Fruit fly (Drosophila melanogaster) whole organism, embryonic: ENCODE results near the gene CG18265.

Experiments
- Antp ChIP-seq: fragments of 200-800 bp; sonication (Bioruptor generic); optimal IDR thresholded peaks from 3 replicates; lab custom pipeline; 2016; ENCODE audit warnings: missing biosample characterization, missing genetic modification characterization
- CG10209 ChIP-seq: fragments of 200-800 bp; sonication (Bioruptor generic); optimal IDR thresholded peaks from 3 replicates; lab custom pipeline; 2017; ENCODE audit warnings: missing biosample characterization, mild to moderate bottlenecking, missing genetic modification characterization, missing genetic modification reagents
- CG11504 ChIP-seq: fragments of 200-800 bp; sonication (Bioruptor generic); optimal IDR thresholded peaks from 3 replicates; lab custom pipeline; 2019; ENCODE audit warnings: missing biosample characterization, mild to moderate bottlenecking, missing genetic modification characterization, moderate library complexity
- CG11723 ChIP-seq: fragments of 200-800 bp; sonication (Bioruptor generic); optimal IDR thresholded peaks from 2 replicates; lab custom pipeline; 2017; ENCODE audit warnings: missing biosample characterization, mild to moderate bottlenecking, missing genetic modification characterization
- CG13424 ChIP-seq: fragments of 200-800 bp; sonication (Bioruptor generic); optimal IDR thresholded peaks from 2 replicates; lab custom pipeline; 2019; ENCODE audit warnings: missing biosample characterization, mild to moderate bottlenecking, missing genetic modification characterization, moderate library complexity
- CG15696 ChIP-seq: fragments of 200-800 bp; sonication (Bioruptor generic); optimal IDR thresholded peaks from 2 replicates; lab custom pipeline; 2019; ENCODE audit warnings: missing biosample characterization, mild to moderate bottlenecking, missing genetic modification characterization, moderate library complexity
- CG1603 ChIP-seq: fragments of 200-800 bp; sonication (Bioruptor generic); optimal IDR thresholded peaks from 2 replicates; lab custom pipeline; 2019; ENCODE audit warnings: missing biosample characterization, mild to moderate bottlenecking, missing genetic modification characterization, moderate library complexity
- CG30431 ChIP-seq: fragments of 200-800 bp; sonication (Bioruptor generic); optimal IDR thresholded peaks from 2 replicates; lab custom pipeline; 2017; ENCODE audit warnings: missing biosample characterization, missing genetic modification characterization
- CG34376 ChIP-seq: fragments of 200-800 bp; sonication (Bioruptor generic); optimal IDR thresholded peaks from 2 replicates; lab custom pipeline; 2018; ENCODE audit warnings: missing biosample characterization, mild to moderate bottlenecking, missing genetic modification characterization
- CG3995 ChIP-seq: fragments of 200-800 bp; sonication (Bioruptor generic); optimal IDR thresholded peaks from 3 replicates; lab custom pipeline; 2016; ENCODE audit warnings: missing biosample characterization, missing genetic modification characterization
- CG6791 ChIP-seq: fragments of 200-800 bp; sonication (Bioruptor generic); IDR thresholded peaks from 3 replicates; pipeline ENCODE4 v1.3.6; 2022; ENCODE audit warnings: missing biosample characterization, missing genetic modification characterization; ENCODE audit not compliant: partially characterized antibody
- CG7839 ChIP-seq: fragments of 200-800 bp; sonication (Bioruptor generic); optimal IDR thresholded peaks from 3 replicates; lab custom pipeline; 2018; ENCODE audit warnings: missing biosample characterization, mild to moderate bottlenecking, missing genetic modification characterization, moderate library complexity
- CG9215 ChIP-seq: fragments of 200-800 bp; sonication (Bioruptor generic); IDR thresholded peaks from 2 replicates; pipeline ENCODE4 v1.3.6; 2022; ENCODE audit warnings: missing biosample characterization, missing genetic modification characterization
- CG9797 ChIP-seq: fragments of 200-800 bp; sonication (Bioruptor generic); optimal IDR thresholded peaks from 3 replicates; lab custom pipeline; 2018; ENCODE audit warnings: missing biosample characterization, mild to moderate bottlenecking, missing genetic modification characterization
- CG9932 ChIP-seq: fragments of 200-800 bp; sonication (Bioruptor generic); IDR thresholded peaks from 2 replicates; pipeline ENCODE4 v1.3.6; 2022; ENCODE audit warnings: missing biosample characterization, missing genetic modification characterization
- CHES-1-like ChIP-seq: fragments of 200-800 bp; sonication (Bioruptor generic); optimal IDR thresholded peaks from 2 replicates; lab custom pipeline; 2016; ENCODE audit warnings: missing biosample characterization, missing genetic modification characterization
- D19B ChIP-seq: fragments of 200-800 bp; sonication (Bioruptor generic); optimal IDR thresholded peaks from 2 replicates; lab custom pipeline; 2017; ENCODE audit warnings: missing biosample characterization, mild to moderate bottlenecking, missing genetic modification characterization
- Dek ChIP-seq: fragments of 200-800 bp; sonication (Bioruptor generic); optimal IDR thresholded peaks from 3 replicates; lab custom pipeline; 2019; ENCODE audit warnings: missing biosample characterization, mild to moderate bottlenecking, missing genetic modification characterization, moderate library complexity
- Fer2 ChIP-seq: fragments of 200-800 bp; sonication (Bioruptor generic); optimal IDR thresholded peaks from 2 replicates; lab custom pipeline; 2018; ENCODE audit warnings: missing biosample characterization, mild to moderate bottlenecking, missing genetic modification characterization, moderate library complexity
- Gug ChIP-seq: fragments of 200-800 bp; sonication (Bioruptor generic); IDR thresholded peaks from 4 replicates; pipeline ENCODE4 v1.3.6; 2022; ENCODE audit warnings: missing biosample characterization, missing genetic modification characterization
- H15 ChIP-seq: fragments of 200-800 bp; sonication (Bioruptor generic); IDR thresholded peaks from 3 replicates; pipeline ENCODE4 v1.3.6; 2022; ENCODE audit warnings: missing biosample characterization, missing genetic modification characterization
- HLHmδ ChIP-seq: fragments of 200-800 bp; sonication (Bioruptor generic); optimal IDR thresholded peaks from 2 replicates; lab custom pipeline; 2018; ENCODE audit warnings: missing biosample characterization, mild to moderate bottlenecking, missing genetic modification characterization, moderate library complexity
- Hmr ChIP-seq: fragments of 200-800 bp; sonication (Bioruptor generic); optimal IDR thresholded peaks from 3 replicates; lab custom pipeline; 2017; ENCODE audit warnings: mild to moderate bottlenecking, missing biosample characterization, missing genetic modification reagents, missing genetic modification characterization
- Kr ChIP-seq: fragments of 200-800 bp; sonication (Bioruptor generic); optimal IDR thresholded peaks from 2 replicates; lab custom pipeline; 2017; ENCODE audit warnings: missing biosample characterization, mild to moderate bottlenecking, missing genetic modification characterization
- Lhr ChIP-seq: fragments of 200-800 bp; sonication (Bioruptor generic); optimal IDR thresholded peaks from 3 replicates; lab custom pipeline; 2017; ENCODE audit warnings: mild to moderate bottlenecking, missing biosample characterization, missing genetic modification reagents, missing genetic modification characterization
- Lim3 ChIP-seq: fragments of 200-800 bp; sonication (Bioruptor generic); IDR thresholded peaks from 2 replicates; pipeline ENCODE4 v1.3.6; 2022; ENCODE audit warnings: missing biosample characterization, missing genetic modification characterization
- Meics ChIP-seq: fragments of 200-800 bp; sonication (Bioruptor generic); optimal IDR thresholded peaks from 2 replicates; lab custom pipeline; 2017; ENCODE audit warnings: missing biosample characterization, mild to moderate bottlenecking, missing genetic modification characterization
- Oaz ChIP-seq: fragments of 200-800 bp; sonication (Bioruptor generic); IDR thresholded peaks from 2 replicates; pipeline ENCODE4 v1.3.6; 2022; ENCODE audit warnings: missing biosample characterization, missing genetic modification characterization
- Oli ChIP-seq: fragments of 200-800 bp; sonication (Bioruptor generic); optimal IDR thresholded peaks from 2 replicates; lab custom pipeline; 2018; ENCODE audit warnings: missing biosample characterization, mild to moderate bottlenecking, missing genetic modification characterization, moderate library complexity
- PHDP ChIP-seq: fragments of 200-800 bp; sonication (Bioruptor generic); optimal IDR thresholded peaks from 3 replicates; lab custom pipeline; 2018; ENCODE audit warnings: missing biosample characterization, mild to moderate bottlenecking, missing genetic modification characterization, moderate library complexity
- Rx ChIP-seq: fragments of 200-800 bp; sonication (Bioruptor generic); IDR thresholded peaks from 2 replicates; pipeline ENCODE4 v1.3.6; 2022; ENCODE audit warnings: missing biosample characterization, missing genetic modification characterization
- Vsx1 ChIP-seq: fragments of 200-800 bp; sonication (Bioruptor generic); optimal IDR thresholded peaks from 2 replicates; lab custom pipeline; 2017; ENCODE audit warnings: missing biosample characterization, mild to moderate bottlenecking, missing genetic modification characterization, missing genetic modification reagents
- al ChIP-seq: fragments of 200-800 bp; sonication (Bioruptor generic); IDR thresholded peaks from 2 replicates; pipeline ENCODE4 v1.3.6; 2022; ENCODE audit warnings: missing biosample characterization, missing genetic modification characterization
- amos ChIP-seq: fragments of 200-800 bp; sonication (Bioruptor generic); IDR thresholded peaks from 2 replicates; pipeline ENCODE4 v1.3.6; 2022; ENCODE audit warnings: missing biosample characterization, missing genetic modification characterization; ENCODE audit not compliant: partially characterized antibody
- bsh ChIP-seq, 2 experiments: fragments of 200-800 bp; sonication (Bioruptor generic); optimal IDR thresholded peaks; 2 replicates each; lab custom pipeline; 2017 to 2018; ENCODE audit warnings: mild to moderate bottlenecking in 2 of 2, missing biosample characterization in 2 of 2, missing genetic modification characterization in 2 of 2, moderate library complexity in 1 of 2
- cas ChIP-seq: fragments of 200-800 bp; sonication (Bioruptor generic); IDR thresholded peaks from 2 replicates; pipeline ENCODE4 v1.3.6; 2022; ENCODE audit warnings: missing biosample characterization, missing genetic modification characterization
- danr ChIP-seq: fragments of 200-800 bp; sonication (Bioruptor generic); IDR thresholded peaks from 2 replicates; pipeline ENCODE4 v1.3.6; 2022; ENCODE audit warnings: missing biosample characterization, missing genetic modification characterization
- dati ChIP-seq: fragments of 200-800 bp; sonication (Bioruptor generic); IDR thresholded peaks from 2 replicates; pipeline ENCODE4 v1.3.6; 2022; ENCODE audit warnings: missing biosample characterization, missing genetic modification characterization
- dmrt11E ChIP-seq: fragments of 200-800 bp; sonication (Bioruptor generic); optimal IDR thresholded peaks from 3 replicates; lab custom pipeline; 2018; ENCODE audit warnings: missing biosample characterization, mild to moderate bottlenecking, missing genetic modification characterization, moderate library complexity
- gcm2 ChIP-seq: fragments of 200-800 bp; sonication (Bioruptor generic); optimal IDR thresholded peaks from 2 replicates; lab custom pipeline; 2016; ENCODE audit warnings: missing biosample characterization, missing genetic modification characterization
- gsb ChIP-seq: fragments of 200-800 bp; sonication (Bioruptor generic); IDR thresholded peaks from 2 replicates; pipeline ENCODE4 v1.3.6; 2022; ENCODE audit warnings: missing biosample characterization, missing genetic modification characterization
- lab ChIP-seq: fragments of 200-800 bp; sonication (Bioruptor generic); optimal IDR thresholded peaks from 3 replicates; lab custom pipeline; 2017; ENCODE audit warnings: missing biosample characterization, missing genetic modification characterization, mild to moderate bottlenecking, moderate library complexity, missing genetic modification reagents
- maf-S ChIP-seq: fragments of 200-800 bp; sonication (Bioruptor generic); optimal IDR thresholded peaks from 2 replicates; lab custom pipeline; 2016; ENCODE audit warnings: missing biosample characterization, missing genetic modification characterization
- mam ChIP-seq: fragments of 200-800 bp; sonication (Bioruptor generic); optimal IDR thresholded peaks from 3 replicates; lab custom pipeline; 2016; ENCODE audit warnings: missing biosample characterization, missing genetic modification characterization
- mirr ChIP-seq: fragments of 200-800 bp; sonication (Bioruptor generic); optimal IDR thresholded peaks from 3 replicates; lab custom pipeline; 2018; ENCODE audit warnings: missing biosample characterization, mild to moderate bottlenecking, missing genetic modification characterization
- scrt ChIP-seq: fragments of 200-800 bp; sonication (Bioruptor generic); optimal IDR thresholded peaks from 2 replicates; lab custom pipeline; 2018; ENCODE audit warnings: missing biosample characterization, mild to moderate bottlenecking, missing genetic modification characterization, moderate library complexity
- sima ChIP-seq: fragments of 200-800 bp; sonication (Bioruptor generic); optimal IDR thresholded peaks from 2 replicates; lab custom pipeline; 2016; ENCODE audit warnings: missing biosample characterization, missing genetic modification characterization
- tgo ChIP-seq: fragments of 200-800 bp; sonication (Bioruptor generic); IDR thresholded peaks from 3 replicates; pipeline ENCODE4 v1.3.6; 2022; ENCODE audit warnings: missing biosample characterization, missing genetic modification characterization
- unpg ChIP-seq: fragments of 200-800 bp; sonication (Bioruptor generic); optimal IDR thresholded peaks from 3 replicates; lab custom pipeline; 2018; ENCODE audit warnings: missing biosample characterization, mild to moderate bottlenecking, missing genetic modification characterization, moderate library complexity
- usp ChIP-seq: fragments of >200 bp; optimal IDR thresholded peaks from 2 replicates; lab custom pipeline; 2017; ENCODE audit warnings: missing biosample characterization, missing genetic modification characterization
- yki ChIP-seq: fragments of >200 bp; optimal IDR thresholded peaks from 3 replicates; lab custom pipeline; 2018

CG18265 gene

DNA sequence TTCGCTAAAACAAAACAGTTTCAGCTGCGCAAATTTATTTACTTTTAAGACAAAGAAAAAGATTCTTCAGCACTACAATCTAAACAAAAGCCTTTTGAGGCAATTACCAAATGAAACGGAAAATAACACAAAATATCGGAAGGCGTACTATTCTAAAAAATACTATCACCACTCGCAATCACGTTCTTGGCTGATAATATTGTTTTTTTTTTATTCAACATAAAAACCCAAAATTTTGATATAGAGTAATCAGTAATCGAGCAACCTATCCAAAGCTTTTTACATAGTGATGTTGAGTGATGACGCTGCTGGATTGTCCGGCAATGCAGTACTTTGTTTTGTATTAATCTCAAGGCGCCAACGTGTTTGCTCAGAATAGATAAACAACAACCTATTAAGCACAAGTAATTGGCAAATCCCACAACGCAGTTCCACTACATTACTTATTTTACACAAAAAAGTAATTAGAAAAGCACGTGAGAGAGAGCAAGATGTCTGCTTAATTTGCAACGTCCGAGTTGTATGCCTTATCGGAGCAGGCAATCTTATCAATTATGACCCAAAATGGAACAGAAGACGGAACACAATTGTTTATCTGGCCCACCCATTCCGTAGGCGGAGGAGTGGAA is 8.1 kb upstream of the CG18265 start (continued):
- TF ChIP-seq PHDP (tag; lab: Kevin White, UChicago) (peak; percentile 34), Rx (GFP tag; lab: Robert Waterston, UW) (no peak), CG11723 (GFP tag; lab: Kevin White, UChicago) (no peak), lab (GFP tag; lab: Kevin White, UChicago) (peak; percentile 40), tgo (GFP tag; lab: Robert Waterston, UW) (no peak; the same call in 2 of the 3 replicates), HLHmδ (GFP tag; lab: Kevin White, UChicago) (no peak), bsh (GFP tag; optimal IDR thresholded peaks at IDR 0.05; lab: Kevin White, UChicago) (no peak), CG10209 (GFP tag; lab: Kevin White, UChicago) (no peak), Lim3 (no peak), CG1603 (tag; lab: Kevin White, UChicago) (no peak), CHES-1-like (GFP tag; lab: Kevin White, UChicago) (peak; percentile 12), unpg (GFP tag; lab: Kevin White, UChicago) (no peak), danr (GFP tag; lab: Robert Waterston, UW) (no peak), cas (GFP tag; lab: Robert Waterston, UW) (no peak), gsb (no peak), CG30431 (no peak), CG9215 (no peak), Kr (GFP tag; lab: Kevin White, UChicago) (no peak), gcm2 (GFP tag; lab: Kevin White, UChicago) (no peak), D19B (GFP tag; lab: Kevin White, UChicago) (peak; percentile 20), CG15696 (tag; lab: Kevin White, UChicago) (no peak), mirr (GFP tag; lab: Kevin White, UChicago) (peak; percentile 33), Lhr (GFP tag; lab: Kevin White, UChicago) (no peak), Meics (GFP tag; lab: Kevin White, UChicago) (peak; percentile 20), CG3995 (no peak), yki (lab: Kevin White, UChicago) (no peak), sima (no peak), dmrt11E (tag; lab: Kevin White, UChicago) (no peak), Dek (no peak), Antp (GFP tag; lab: Kevin White, UChicago) (no peak), CG6791 (GFP tag; lab: Robert Waterston, UW) (no peak), maf-S (GFP tag; lab: Kevin White, UChicago) (no peak), CG9797 (GFP tag; lab: Kevin White, UChicago) (no peak), mam (GFP tag; lab: Kevin White, UChicago) (no peak), al (no peak), CG34376 (GFP tag; lab: Kevin White, UChicago) (peak; percentile 73), Oli (tag; lab: Kevin White, UChicago) (no peak), dati (GFP tag; lab: Robert Waterston, UW) (no peak), scrt (GFP tag; lab: Kevin White, UChicago) (no peak), Vsx1 (GFP tag; lab: Kevin White, UChicago) (peak; percentile 7), Hmr (GFP tag; lab: Kevin White, UChicago) (peak; percentile 49), Gug (no peak), CG11504 (tag; lab: Kevin White, UChicago) (peak; percentile 15), Fer2 (tag; lab: Kevin White, UChicago) (no peak), usp (GFP tag; lab: Kevin White, UChicago) (no peak), H15 (GFP tag; lab: Robert Waterston, UW) (no peak), amos (GFP tag; lab: Robert Waterston, UW) (no peak), CG7839 (peak; percentile 21), Oaz (GFP tag; lab: Robert Waterston, UW) (no peak), CG13424 (tag; lab: Kevin White, UChicago) (no peak), CG9932 (GFP tag; lab: Robert Waterston, UW) (peak; percentile 15; the same call in 1 of the 2 replicates)
